Worm (Caenorhabditis elegans) whole organism, midembryonic: ENCODE measurements around the gene clip-1.

Experiments used
- flt-1 ChIP-seq: fragments of 200-800 bp; sonication (Bioruptor generic); IDR thresholded peaks from 2 replicates; pipeline ENCODE4 v1.3.6; 2022; ENCODE audit warnings: missing genetic modification characterization, missing compliant biosample characterization
- klf-2 ChIP-seq: fragments of 200-800 bp; sonication (Bioruptor generic); conservative IDR thresholded peaks from 2 replicates; pipeline ENCODE4 v1.3.6; 2022; ENCODE audit warnings: missing genetic modification reagents, missing genetic modification characterization, missing compliant biosample characterization
- ztf-23 ChIP-seq: fragments of 200-800 bp; sonication (Bioruptor generic); IDR thresholded peaks from 2 replicates; pipeline ENCODE4 v1.3.6; 2022; ENCODE audit warnings: missing genetic modification reagents, missing genetic modification characterization, missing compliant biosample characterization

DNA sequence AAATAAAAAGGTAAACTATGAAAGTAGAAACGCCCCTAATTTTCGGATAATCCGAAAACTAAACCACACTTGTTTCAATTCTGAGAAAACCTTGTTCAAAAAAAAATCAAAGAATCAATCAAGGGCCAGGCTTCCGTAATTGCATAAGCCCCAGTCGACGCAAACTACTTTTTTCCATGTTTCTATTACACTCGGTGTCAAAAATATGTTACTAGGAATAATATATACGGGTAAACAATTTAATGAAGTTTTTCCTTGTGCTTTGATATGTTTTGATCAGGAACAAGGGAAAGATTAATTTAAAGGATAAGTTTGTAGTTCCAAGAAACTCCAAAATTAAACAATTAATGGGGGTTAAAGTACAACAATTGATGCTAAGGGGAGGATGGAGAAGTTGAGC, 41.0 kb upstream of the clip-1 start:
- no peak for TF ChIP-seq ztf-23 (GFP tag; lab: Robert Waterston, UW)
- TF ChIP-seq klf-2 (GFP tag; lab: Robert Waterston, UW), result no peak
- no peak for TF ChIP-seq flt-1 (GFP tag; lab: Robert Waterston, UW)
